Fruit fly (Drosophila melanogaster) whole organism, prepupa: ENCODE measurements around the gene Cpr65Eb.

ENCODE experiments used
- CG10631 ChIP-seq: fragments of 200-800 bp; sonication (Bioruptor generic); optimal IDR thresholded peaks from 2 replicates; lab custom pipeline; 2016; ENCODE audit warnings: missing biosample characterization, missing genetic modification characterization
- CG11294 ChIP-seq: fragments of 200-800 bp; sonication (Bioruptor generic); IDR thresholded peaks from 2 replicates; pipeline ENCODE4 v1.3.6; 2022; ENCODE audit warnings: missing biosample characterization, missing genetic modification characterization
- CG11762 ChIP-seq: fragments of 200-800 bp; sonication (Bioruptor generic); optimal IDR thresholded peaks from 3 replicates; lab custom pipeline; 2016; ENCODE audit warnings: missing biosample characterization, missing genetic modification characterization; ENCODE audit not compliant: insufficient read depth
- CG1621 ChIP-seq: fragments of 200-800 bp; sonication (Bioruptor generic); optimal IDR thresholded peaks from 3 replicates; lab custom pipeline; 2018; ENCODE audit warnings: missing biosample characterization, mild to moderate bottlenecking, missing genetic modification characterization
- CG31627 ChIP-seq: fragments of 200-800 bp; sonication (Bioruptor generic); optimal IDR thresholded peaks from 3 replicates; lab custom pipeline; 2016; ENCODE audit warnings: missing biosample characterization, missing genetic modification characterization
- CG34406 ChIP-seq: fragments of 200-800 bp; sonication (Bioruptor generic); optimal IDR thresholded peaks from 3 replicates; lab custom pipeline; 2016; ENCODE audit warnings: missing biosample characterization, missing genetic modification characterization
- CG3919 ChIP-seq: fragments of 200-800 bp; sonication (Bioruptor generic); optimal IDR thresholded peaks from 3 replicates; lab custom pipeline; 2016; ENCODE audit warnings: missing biosample characterization, missing genetic modification characterization
- CG6792 ChIP-seq: fragments of 200-800 bp; sonication (Bioruptor generic); optimal IDR thresholded peaks from 3 replicates; lab custom pipeline; 2016; ENCODE audit warnings: missing biosample characterization, missing genetic modification characterization
- CG6808 ChIP-seq: fragments of 200-800 bp; sonication (Bioruptor generic); optimal IDR thresholded peaks from 3 replicates; lab custom pipeline; 2017; ENCODE audit warnings: missing biosample characterization, missing genetic modification characterization, mild to moderate bottlenecking, moderate library complexity, missing genetic modification reagents
- CG6854 ChIP-seq: fragments of 200-800 bp; sonication (Bioruptor generic); optimal IDR thresholded peaks from 2 replicates; lab custom pipeline; 2017; ENCODE audit warnings: missing biosample characterization, mild to moderate bottlenecking, missing genetic modification characterization
- CG7368 ChIP-seq: fragments of 200-800 bp; sonication (Bioruptor generic); optimal IDR thresholded peaks from 3 replicates; lab custom pipeline; 2016; ENCODE audit warnings: missing biosample characterization, missing genetic modification characterization
- CG8632 ChIP-seq: fragments of 200-800 bp; sonication (Bioruptor generic); optimal IDR thresholded peaks from 3 replicates; lab custom pipeline; 2016; ENCODE audit warnings: missing biosample characterization, missing genetic modification characterization
- Eip75B ChIP-seq: fragments of 200-800 bp; sonication (Bioruptor generic); optimal IDR thresholded peaks from 3 replicates; lab custom pipeline; 2016; ENCODE audit warnings: missing biosample characterization, missing genetic modification characterization
- Eip78C ChIP-seq: fragments of 200-800 bp; sonication (Bioruptor generic); peaks from one replicate; lab custom pipeline; 2016; ENCODE audit warnings: missing biosample characterization, missing genetic modification characterization
- Eip93F ChIP-seq: fragments of 200-800 bp; sonication (Bioruptor generic); optimal IDR thresholded peaks from 2 replicates; lab custom pipeline; 2016; ENCODE audit warnings: missing biosample characterization, mild to moderate bottlenecking, missing genetic modification characterization
- Ets21C ChIP-seq: fragments of 200-800 bp; sonication (Bioruptor generic); optimal IDR thresholded peaks from 3 replicates; lab custom pipeline; 2016; ENCODE audit warnings: missing biosample characterization, missing genetic modification characterization
- Hr4 ChIP-seq: fragments of 200-800 bp; sonication (Bioruptor generic); optimal IDR thresholded peaks from 3 replicates; lab custom pipeline; 2016; ENCODE audit warnings: missing biosample characterization, missing genetic modification characterization
- OdsH ChIP-seq: fragments of 200-800 bp; sonication (Bioruptor generic); optimal IDR thresholded peaks from 3 replicates; lab custom pipeline; 2016; ENCODE audit warnings: missing biosample characterization, missing genetic modification characterization
- Sox15 ChIP-seq: fragments of 200-800 bp; sonication (Bioruptor generic); optimal IDR thresholded peaks from 3 replicates; lab custom pipeline; 2016; ENCODE audit warnings: missing biosample characterization, missing genetic modification characterization
- acj6 ChIP-seq: fragments of 200-800 bp; sonication (Bioruptor generic); optimal IDR thresholded peaks from 3 replicates; lab custom pipeline; 2016; ENCODE audit warnings: missing biosample characterization, missing genetic modification characterization
- dsx ChIP-seq: fragments of 200-800 bp; optimal IDR thresholded peaks from 3 replicates; lab custom pipeline; 2019; ENCODE audit warnings: missing biosample characterization, mild to moderate bottlenecking, missing genetic modification characterization, moderate library complexity; ENCODE audit not compliant: poor library complexity, severe bottlenecking
- eg ChIP-seq: fragments of 200-800 bp; sonication (Bioruptor generic); IDR thresholded peaks from 3 replicates; pipeline ENCODE4 v1.3.6; 2022; ENCODE audit warnings: missing biosample characterization, missing genetic modification characterization
- esn ChIP-seq: fragments of 200-800 bp; sonication (Bioruptor generic); optimal IDR thresholded peaks from 2 replicates; lab custom pipeline; 2016; ENCODE audit warnings: missing biosample characterization, mild to moderate bottlenecking, missing genetic modification characterization, moderate library complexity
- fkh ChIP-seq: fragments of 200-800 bp; sonication (Bioruptor generic); optimal IDR thresholded peaks from 3 replicates; lab custom pipeline; 2017; ENCODE audit warnings: missing biosample characterization, mild to moderate bottlenecking, missing genetic modification characterization, moderate library complexity
- net ChIP-seq: fragments of 200-800 bp; sonication (Bioruptor generic); optimal IDR thresholded peaks from 3 replicates; lab custom pipeline; 2016; ENCODE audit warnings: missing biosample characterization, missing genetic modification characterization
- pdm3 ChIP-seq: fragments of 200-800 bp; sonication (Bioruptor generic); optimal IDR thresholded peaks from 3 replicates; lab custom pipeline; 2016; ENCODE audit warnings: missing biosample characterization, missing genetic modification characterization
- salr ChIP-seq, 2 experiments: fragments of 200-800 bp; sonication (Bioruptor generic); optimal IDR thresholded peaks; 3 replicates each; lab custom pipeline; 2016 to 2018; ENCODE audit warnings: missing biosample characterization in 2 of 2, missing genetic modification characterization in 2 of 2, mild to moderate bottlenecking in 1 of 2
- ss ChIP-seq, 2 experiments: fragments of 200-800 bp; sonication (Bioruptor generic); optimal IDR thresholded peaks; 2 replicates in 1 of 2; 3 replicates in 1 of 2; lab custom pipeline; 2017 to 2018; ENCODE audit warnings: mild to moderate bottlenecking in 2 of 2, missing biosample characterization in 2 of 2, missing genetic modification characterization in 2 of 2, moderate library complexity in 1 of 2
- svp ChIP-seq: fragments of 200-800 bp; sonication (Bioruptor generic); peaks from one replicate; lab custom pipeline; 2016; ENCODE audit warnings: missing biosample characterization, missing genetic modification characterization
- topi ChIP-seq: fragments of 200-800 bp; sonication (Bioruptor generic); optimal IDR thresholded peaks from 3 replicates; lab custom pipeline; 2016; ENCODE audit warnings: missing biosample characterization, missing genetic modification characterization
- vri ChIP-seq: fragments of 200-800 bp; sonication (Bioruptor generic); optimal IDR thresholded peaks from 3 replicates; lab custom pipeline; 2016; ENCODE audit warnings: missing biosample characterization, mild to moderate bottlenecking, missing genetic modification characterization

Cpr65Eb gene

DNA sequence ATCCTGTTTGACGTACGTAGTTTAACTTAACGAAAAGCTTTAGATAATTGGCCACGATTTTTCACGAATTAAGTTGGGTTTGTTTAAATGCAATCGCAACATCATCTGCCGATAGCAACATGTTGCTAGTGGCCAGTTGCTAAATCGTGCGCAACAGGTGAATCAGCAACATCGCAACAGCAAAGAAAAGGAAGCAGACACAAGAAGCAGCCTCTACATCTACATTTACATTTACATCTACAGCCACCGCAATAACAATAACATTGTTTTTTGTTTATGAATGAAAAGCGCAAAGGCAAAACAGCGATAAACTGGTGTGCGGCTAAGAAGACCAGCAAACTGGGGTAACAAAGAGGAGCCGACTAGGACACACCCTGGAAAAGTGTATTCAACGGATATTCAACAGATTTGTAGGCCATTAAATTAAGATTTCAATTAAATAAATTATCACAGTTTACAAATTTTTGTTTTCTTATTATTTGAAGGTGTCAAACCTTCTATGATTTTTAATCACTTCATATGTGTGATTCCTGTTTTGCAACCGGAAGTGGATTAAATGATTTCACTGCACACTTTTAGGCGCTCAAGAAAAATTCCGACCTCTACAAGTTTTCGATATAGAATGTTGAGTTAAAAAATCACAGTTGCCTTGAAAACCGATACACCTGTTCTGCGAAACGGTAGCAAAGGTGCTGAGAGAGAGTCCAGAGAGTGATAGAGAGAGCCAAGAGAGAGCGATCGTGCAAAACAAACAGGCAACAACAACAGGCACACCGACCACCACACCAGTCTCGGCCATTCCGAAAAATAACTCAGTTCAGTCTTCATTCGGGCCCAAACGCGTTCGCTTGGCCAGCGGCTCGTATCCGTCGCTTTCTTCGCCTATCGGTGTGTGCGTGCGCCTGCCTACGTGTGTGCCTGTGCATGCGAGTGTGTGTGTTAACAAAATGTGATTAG lies 45.4 kb upstream of the Cpr65Eb start, which contains the start of gene melt (continued):
- TF ChIP-seq acj6 (GFP tag; lab: Kevin White, UChicago) = peak; percentile 93
- peak; percentile 85 for TF ChIP-seq CG6808
- TF ChIP-seq CG11294 (GFP tag; lab: Robert Waterston, UW) = peak; percentile 47; the same call in 1 of the 2 replicates
- TF ChIP-seq Ets21C = peak; percentile 88
- TF ChIP-seq eg (GFP tag; lab: Robert Waterston, UW) = peak; percentile 72
- peak; percentile 91 for TF ChIP-seq pdm3 (GFP tag; lab: Kevin White, UChicago)
- TF ChIP-seq dsx = peak; percentile 68
- TF ChIP-seq topi (GFP tag; lab: Kevin White, UChicago) = peak; percentile 95
- TF ChIP-seq Sox15 (GFP tag; lab: Kevin White, UChicago) = peak; percentile 89
- peak; percentile 93 for TF ChIP-seq CG3919 (GFP tag; lab: Kevin White, UChicago)
- peak; percentile 54 to 92 for TF ChIP-seq salr (GFP tag; optimal IDR thresholded peaks at IDR 0.05; lab: Kevin White, UChicago)
- peak; percentile 66 for TF ChIP-seq fkh
- peak; percentile 59 for TF ChIP-seq CG1621 (tag; lab: Kevin White, UChicago)
- TF ChIP-seq CG31627 (GFP tag; lab: Kevin White, UChicago) = peak; percentile 94
- peak; percentile 37 for TF ChIP-seq Eip93F (GFP tag; lab: Kevin White, UChicago)
- peak; percentile 82 for TF ChIP-seq CG11762 (GFP tag; lab: Kevin White, UChicago)

- TF ChIP-seq eg (GFP tag; lab: Robert Waterston, UW) (no peak), ss (GFP tag; optimal IDR thresholded peaks at IDR 0.05; lab: Kevin White, UChicago) (no peak), OdsH (GFP tag; lab: Kevin White, UChicago) (no peak), CG11294 (GFP tag; lab: Robert Waterston, UW) (no peak), topi (GFP tag; lab: Kevin White, UChicago) (no peak), Eip78C (GFP tag; lab: Kevin White, UChicago) (no peak)
Measured at dm6 chr3L:7132593-7132992, 44.0 kb upstream of the Cpr65Eb start.

DNA sequence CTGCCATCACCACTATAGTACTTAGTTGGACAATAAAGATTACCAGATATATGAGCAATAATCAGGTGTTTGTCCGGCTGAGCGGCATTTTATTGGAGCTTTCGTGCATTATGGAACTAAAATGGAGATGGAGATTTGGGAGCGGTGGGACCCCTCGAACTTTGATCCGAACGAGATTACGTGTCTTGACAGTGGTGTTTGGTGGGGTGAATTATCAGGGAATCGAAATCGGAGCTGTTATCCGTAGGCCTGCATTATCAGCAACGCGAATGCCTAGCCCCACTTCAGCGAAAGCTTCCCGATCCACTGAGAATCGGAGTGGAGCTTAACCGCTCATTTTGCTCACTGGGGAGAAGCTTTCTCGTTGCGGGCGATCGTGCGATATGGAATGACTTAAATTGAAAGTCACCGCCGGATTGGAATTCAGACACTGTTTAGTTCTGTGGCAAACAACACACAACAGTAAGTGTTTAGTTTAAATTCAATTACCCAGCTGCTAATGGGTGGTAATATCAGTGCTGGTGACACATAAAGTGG lies 42.9 kb upstream of the Cpr65Eb start, which contains the start of gene Acbp2:
Acbp2 (plus strand) TSS at position 417 of the 537 bp plus-strand sequence.
- TF ChIP-seq Eip75B (GFP tag; lab: Kevin White, UChicago) (no peak), net (peak; percentile 9), CG7368 (GFP tag; lab: Kevin White, UChicago) (no peak), CG34406 (GFP tag; lab: Kevin White, UChicago) (no peak), pdm3 (GFP tag; lab: Kevin White, UChicago) (no peak), CG6792 (no peak), CG3919 (GFP tag; lab: Kevin White, UChicago) (peak; percentile 2), svp (GFP tag; lab: Kevin White, UChicago) (peak; percentile 97), Hr4 (no peak), CG6808 (no peak), CG8632 (GFP tag; lab: Kevin White, UChicago) (no peak), eg (GFP tag; lab: Robert Waterston, UW) (no peak), topi (GFP tag; lab: Kevin White, UChicago) (no peak), esn (GFP tag; lab: Kevin White, UChicago) (no peak), salr (GFP tag; optimal IDR thresholded peaks at IDR 0.05; lab: Kevin White, UChicago) (no peak), Eip78C (GFP tag; lab: Kevin White, UChicago) (peak; percentile 28), fkh (no peak), CG6854 (GFP tag; lab: Kevin White, UChicago) (peak; percentile 23), vri (GFP tag; lab: Kevin White, UChicago) (peak; percentile 75), CG10631 (GFP tag; lab: Kevin White, UChicago) (no peak)
- TF ChIP-seq, all 60 proteins: peak for 6

dm6 chr3L:7130574-7130973 lies 42.0 kb upstream of the Cpr65Eb start, which contains the start of gene Acbp3:
Gene Acbp3, plus strand, starts transcription at chr3L:7130874.
- TF ChIP-seq Eip78C (GFP tag; lab: Kevin White, UChicago) (peak; percentile 3), esn (GFP tag; lab: Kevin White, UChicago) (no peak)
